Fruit fly (Drosophila melanogaster): ENCODE measurements around the gene Gcn2.
A peak's percentile ranks its signal among the peaks of the same experiment; 100 is the strongest.

Gene Gcn2

DNA sequence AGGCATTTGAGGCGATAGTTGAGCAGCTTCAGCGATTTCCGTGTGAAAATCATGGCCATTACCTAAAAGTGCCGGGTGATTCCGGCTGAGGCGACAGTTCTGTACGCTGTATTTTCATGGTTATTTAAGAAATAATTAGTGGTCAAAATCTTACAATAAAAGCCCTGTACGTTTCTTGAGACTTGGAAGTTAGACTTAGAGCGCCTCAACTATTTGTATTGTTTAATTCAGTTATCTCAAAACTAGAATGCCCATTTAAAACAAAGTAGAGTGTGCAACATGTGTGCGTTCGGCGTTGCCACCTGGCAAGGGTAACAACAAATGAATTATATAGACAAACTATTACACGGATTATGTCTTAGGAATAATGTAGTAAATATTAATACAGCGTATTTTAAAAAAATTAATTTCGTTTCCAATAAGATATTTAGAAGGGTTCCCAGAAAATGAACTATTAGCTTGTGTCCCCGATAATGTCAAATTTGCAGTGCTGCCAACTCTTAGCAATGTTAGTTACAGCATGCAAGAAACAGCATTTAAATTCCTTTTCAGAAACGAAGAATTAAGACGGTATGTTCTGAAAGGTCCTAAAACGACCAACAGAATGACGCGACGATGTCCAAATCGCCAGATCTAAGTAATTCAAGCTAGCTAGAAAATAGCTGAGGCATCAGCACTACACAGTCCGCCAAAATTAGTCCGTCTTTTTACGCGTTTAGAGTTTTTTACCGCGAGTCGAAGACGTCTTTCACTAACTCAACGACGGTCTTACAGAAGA lies 9.2 kb downstream of the Gcn2 start, which contains the start of gene Gprk2 (continued):
- TF ChIP-seq emc (GFP tag; optimal IDR thresholded peaks at IDR 0.05): peak; percentile 99
- TF ChIP-seq br (optimal IDR thresholded peaks at IDR 0.05): no peak
- TF ChIP-seq CG14014 (GFP tag; IDR thresholded peaks at IDR 0.05): peak; percentile 100
- peak; percentile 95 for TF ChIP-seq CG15073 (GFP tag; optimal IDR thresholded peaks at IDR 0.05)
- TF ChIP-seq zen2 (GFP tag; IDR thresholded peaks at IDR 0.05; ENCODE audit: partially characterized antibody): no peak
- TF ChIP-seq run (tag; optimal IDR thresholded peaks at IDR 0.05): peak; percentile 100
- peak; percentile 99 for TF ChIP-seq CG3838 (GFP tag; optimal IDR thresholded peaks at IDR 0.05)
- TF ChIP-seq ewg (GFP tag; optimal IDR thresholded peaks at IDR 0.05): peak; percentile 100
- peak; percentile 44 for TF ChIP-seq BEAF-32 (GFP tag; optimal IDR thresholded peaks at IDR 0.05)
- peak; percentile 100 for TF ChIP-seq gsb-n (tag; optimal IDR thresholded peaks at IDR 0.05)
- peak; percentile 93 for TF ChIP-seq crol (GFP tag; IDR thresholded peaks at IDR 0.05)
- TF ChIP-seq CG14965 (GFP tag; optimal IDR thresholded peaks at IDR 0.05; ENCODE audit: borderline replicate concordance): peak; percentile 94
- TF ChIP-seq Hmx (GFP tag; optimal IDR thresholded peaks at IDR 0.05): peak; percentile 98
- TF ChIP-seq CG43689 (GFP tag; IDR thresholded peaks at IDR 0.05): peak; percentile 100
- TF ChIP-seq CG7745 (tag; optimal IDR thresholded peaks at IDR 0.05): peak; percentile 92
- peak; percentile 99 for TF ChIP-seq klu (GFP tag; IDR thresholded peaks at IDR 0.05)
- TF ChIP-seq CG5953 (GFP tag; IDR thresholded peaks at IDR 0.05): peak; percentile 100
- peak; percentile 100 for TF ChIP-seq CG6854 (GFP tag; optimal IDR thresholded peaks at IDR 0.05)
- no peak for TF ChIP-seq CG8478 (optimal IDR thresholded peaks at IDR 0.05)
- TF ChIP-seq exex (tag; optimal IDR thresholded peaks at IDR 0.05): peak; percentile 96
- peak; percentile 97 for TF ChIP-seq CG10431 (GFP tag; optimal IDR thresholded peaks at IDR 0.05)
- peak; percentile 99 for TF ChIP-seq CG1024 (GFP tag; IDR thresholded peaks at IDR 0.05)
- peak; percentile 100 for TF ChIP-seq crc (GFP tag; optimal IDR thresholded peaks at IDR 0.05)
- TF ChIP-seq CG4617 (GFP tag; optimal IDR thresholded peaks at IDR 0.05; ENCODE audit: borderline replicate concordance): peak; percentile 100
- TF ChIP-seq tgo (GFP tag; IDR thresholded peaks at IDR 0.05): peak; percentile 100
- TF ChIP-seq CG10543 (GFP tag; optimal IDR thresholded peaks at IDR 0.05): peak; percentile 62
- TF ChIP-seq slp2 (GFP tag; optimal IDR thresholded peaks at IDR 0.05): peak; percentile 100
- peak; percentile 100 for TF ChIP-seq CrebB (tag; optimal IDR thresholded peaks at IDR 0.05)
- peak; percentile 100 for TF ChIP-seq CG4854 (GFP tag; optimal IDR thresholded peaks at IDR 0.05)
- peak; percentile 100 for TF ChIP-seq CG17328 (GFP tag; IDR thresholded peaks at IDR 0.05)
- TF ChIP-seq wdn (GFP tag; IDR thresholded peaks at IDR 0.05): peak; percentile 100
- peak; percentile 100 for TF ChIP-seq bsh (GFP tag; optimal IDR thresholded peaks at IDR 0.05)
- no peak for TF ChIP-seq yki (optimal IDR thresholded peaks at IDR 0.05)
- TF ChIP-seq amos (GFP tag; IDR thresholded peaks at IDR 0.05; ENCODE audit: partially characterized antibody): no peak
- peak; percentile 80 for TF ChIP-seq CG4328 (GFP tag; optimal IDR thresholded peaks at IDR 0.05)
- TF ChIP-seq ro (GFP tag; IDR thresholded peaks at IDR 0.05): peak; percentile 99
- peak; percentile 100 for TF ChIP-seq ranshi (GFP tag; IDR thresholded peaks at IDR 0.05)
- TF ChIP-seq CG1792 (GFP tag; optimal IDR thresholded peaks at IDR 0.05): peak; percentile 100
- peak; percentile 99 for TF ChIP-seq onecut (GFP tag; IDR thresholded peaks at IDR 0.05)
- peak; percentile 99 for TF ChIP-seq kah (GFP tag; optimal IDR thresholded peaks at IDR 0.05)
- peak; percentile 99 for TF ChIP-seq CG2202 (tag; optimal IDR thresholded peaks at IDR 0.05)
- TF ChIP-seq her (GFP tag; optimal IDR thresholded peaks at IDR 0.05): peak; percentile 99
- TF ChIP-seq aop (GFP tag; IDR thresholded peaks at IDR 0.05): peak; percentile 99
- TF ChIP-seq CG5245 (GFP tag; optimal IDR thresholded peaks at IDR 0.05): peak; percentile 100
- peak; percentile 100 for TF ChIP-seq CG14667 (GFP tag; IDR thresholded peaks at IDR 0.05)
- TF ChIP-seq pum (GFP tag; optimal IDR thresholded peaks at IDR 0.05): peak; percentile 100
- TF ChIP-seq repo (GFP tag; optimal IDR thresholded peaks at IDR 0.05): peak; percentile 100
- TF ChIP-seq bcd (GFP tag; optimal IDR thresholded peaks at IDR 0.05): peak; percentile 100
- TF ChIP-seq CG11093 (GFP tag; IDR thresholded peaks at IDR 0.05): peak; percentile 99
- peak; percentile 100 for TF ChIP-seq pb (GFP tag; optimal IDR thresholded peaks at IDR 0.05)
- peak; percentile 96 for TF ChIP-seq CG8359 (GFP tag; optimal IDR thresholded peaks at IDR 0.05; ENCODE audit: borderline replicate concordance)

Measured in whole organism, embryonic.